Fruit fly (Drosophila melanogaster): ENCODE results near the gene fid.

Gene fid

DNA sequence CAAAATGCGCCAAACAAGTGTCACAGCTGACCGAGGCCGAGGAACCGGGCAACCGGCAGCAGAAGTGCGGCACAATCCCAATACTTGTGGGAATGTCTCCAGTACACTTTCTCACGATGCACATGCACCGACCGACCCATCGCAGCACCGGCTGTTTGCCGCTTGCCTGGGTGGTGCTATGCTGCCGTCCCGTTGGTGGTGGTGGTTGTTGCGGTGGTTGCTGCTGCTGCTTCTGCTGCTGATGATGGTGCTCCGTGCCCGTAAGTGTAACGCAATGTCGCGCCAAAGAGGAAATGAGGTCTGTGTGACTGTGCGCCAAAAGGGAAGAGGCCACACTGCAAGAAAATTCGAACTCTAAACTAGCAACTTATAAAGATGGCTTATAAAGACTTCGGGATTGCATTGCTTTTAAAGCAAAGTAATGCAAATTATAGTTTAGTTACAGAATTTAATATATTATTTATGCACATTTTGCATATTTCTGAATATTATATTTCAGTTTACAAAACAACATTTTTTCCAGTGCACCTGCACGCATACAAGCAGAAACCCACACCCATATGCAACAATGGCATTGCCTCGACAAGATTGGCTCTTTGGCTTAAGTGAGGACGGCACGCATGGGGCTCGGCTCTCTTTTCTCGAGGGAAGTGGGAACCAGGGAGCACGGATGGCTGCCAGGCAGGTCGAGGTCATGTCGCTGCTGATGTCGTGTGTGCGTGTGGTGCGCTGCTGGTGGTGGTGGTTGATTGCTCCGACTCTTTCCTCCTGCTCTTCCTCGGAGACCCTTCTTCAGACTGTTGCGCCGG is 26.5 kb downstream of the fid start, which contains the start of gene CG43116 (continued):
- TF ChIP-seq Drgx (GFP tag; IDR thresholded peaks at IDR 0.05) (peak; percentile 83), CG3281 (GFP tag; optimal IDR thresholded peaks at IDR 0.05) (no peak), CG8290 (GFP tag; optimal IDR thresholded peaks at IDR 0.05) (peak; percentile 93), CG8290 (tag; optimal IDR thresholded peaks at IDR 0.05) (peak in 1 of 2 experiments; percentile 82), CG4707 (GFP tag; optimal IDR thresholded peaks at IDR 0.05) (peak; percentile 49), Spps (tag; optimal IDR thresholded peaks at IDR 0.05) (peak; percentile 95), Camta (GFP tag; optimal IDR thresholded peaks at IDR 0.05) (peak; percentile 75), otp (GFP tag; IDR thresholded peaks at IDR 0.05) (peak; percentile 83), H2.0 (GFP tag; IDR thresholded peaks at IDR 0.05) (peak; percentile 77), sd (tag; optimal IDR thresholded peaks at IDR 0.05) (no peak), Ptx1 (GFP tag; IDR thresholded peaks at IDR 0.05) (peak; percentile 80), YL-1 (GFP tag; optimal IDR thresholded peaks at IDR 0.05) (no peak), CG14965 (GFP tag; optimal IDR thresholded peaks at IDR 0.05; ENCODE audit: borderline replicate concordance) (no peak), en (GFP tag; optimal IDR thresholded peaks at IDR 0.05) (peak; percentile 68), CG15269 (tag; optimal IDR thresholded peaks at IDR 0.05) (no peak), Pdp1 (GFP tag; optimal IDR thresholded peaks at IDR 0.05) (peak; percentile 73 to 76), Rfx (GFP tag; IDR thresholded peaks at IDR 0.05) (no peak), NC2β (GFP tag; optimal IDR thresholded peaks at IDR 0.05) (peak; percentile 86), CG10565 (GFP tag; optimal IDR thresholded peaks at IDR 0.05) (peak; percentile 0), Bgb (GFP tag; IDR thresholded peaks at IDR 0.05; ENCODE audit: partially characterized antibody) (no peak), repo (GFP tag; optimal IDR thresholded peaks at IDR 0.05) (no peak), danr (GFP tag; IDR thresholded peaks at IDR 0.05) (peak; percentile 73), CG30020 (tag; optimal IDR thresholded peaks at IDR 0.05) (no peak), CG16815 (GFP tag; optimal IDR thresholded peaks at IDR 0.05) (peak; percentile 94), Rx (GFP tag; IDR thresholded peaks at IDR 0.05) (peak; percentile 72), Scr (GFP tag; IDR thresholded peaks at IDR 0.05; ENCODE audit: partially characterized antibody) (no peak), CG10543 (GFP tag; optimal IDR thresholded peaks at IDR 0.05) (no peak), Blimp-1 (GFP tag; optimal IDR thresholded peaks at IDR 0.05) (peak; percentile 91), CG9932 (GFP tag; IDR thresholded peaks at IDR 0.05) (no peak), onecut (GFP tag; IDR thresholded peaks at IDR 0.05) (peak; percentile 84), CG10209 (GFP tag; optimal IDR thresholded peaks at IDR 0.05) (peak; percentile 88), CG12071 (GFP tag; optimal IDR thresholded peaks at IDR 0.05) (no peak), Mrtf (GFP tag; IDR thresholded peaks at IDR 0.05) (peak; percentile 54; the same call in 1 of the 3 replicates), Lim3 (GFP tag; IDR thresholded peaks at IDR 0.05) (peak; percentile 48), ara (GFP tag; IDR thresholded peaks at IDR 0.05) (peak; percentile 94), CG1792 (GFP tag; optimal IDR thresholded peaks at IDR 0.05) (no peak), CG10431 (GFP tag; optimal IDR thresholded peaks at IDR 0.05) (no peak), CG9817 (tag; optimal IDR thresholded peaks at IDR 0.05) (peak; percentile 39), run (tag; optimal IDR thresholded peaks at IDR 0.05) (peak; percentile 62), CG12155 (GFP tag; optimal IDR thresholded peaks at IDR 0.05) (peak; percentile 69), lbe (GFP tag; optimal IDR thresholded peaks at IDR 0.05) (no peak), Kr (GFP tag; optimal IDR thresholded peaks at IDR 0.05) (peak; percentile 92), CG16779 (GFP tag; IDR thresholded peaks at IDR 0.05) (no peak), CG9609 (GFP tag; optimal IDR thresholded peaks at IDR 0.05) (peak; percentile 50), D19A (tag; optimal IDR thresholded peaks at IDR 0.05) (peak; percentile 89), CG31224 (GFP tag; IDR thresholded peaks at IDR 0.05) (0 out of 2 replicates have a peak, but pooled peaks have one; percentile 14), pzg (GFP tag; optimal IDR thresholded peaks at IDR 0.05) (no peak), vvl (GFP tag; IDR thresholded peaks at IDR 0.05) (peak; percentile 94), gem (tag; optimal IDR thresholded peaks at IDR 0.05) (peak; percentile 96)
